Worm (Caenorhabditis elegans) whole organism, mixed stage, embryonic: ENCODE data around the gene tftc-3.

Experiments
- M03D4.4 ChIP-seq: sonication (generic microtip); optimal IDR thresholded peaks from 2 replicates; lab custom pipeline; 2017; ENCODE audit warnings: mild to moderate bottlenecking, missing genetic modification characterization, missing compliant biosample characterization
- bed-3 ChIP-seq: fragments of 200-800 bp; sonication (Bioruptor generic); optimal IDR thresholded peaks from 3 replicates; lab custom pipeline; 2018; ENCODE audit warnings: mild to moderate bottlenecking, missing genetic modification characterization, moderate library complexity, missing compliant biosample characterization
- blmp-1 ChIP-seq: fragments of 150-350 bp; optimal IDR thresholded peaks from 2 replicates; lab custom pipeline; 2014; ENCODE audit warnings: missing biosample characterization, missing genetic modification characterization
- ceh-39 ChIP-seq: fragments of 150-350 bp; optimal IDR thresholded peaks from 2 replicates; lab custom pipeline; 2014; ENCODE audit warnings: missing biosample characterization, missing genetic modification characterization
- ceh-43 ChIP-seq: fragments of 200-800 bp; sonication (Bioruptor generic); optimal IDR thresholded peaks from 2 replicates; lab custom pipeline; 2018; ENCODE audit warnings: mild to moderate bottlenecking, missing genetic modification characterization, moderate library complexity, missing compliant biosample characterization
- ceh-83 ChIP-seq: fragments of 200-800 bp; sonication (Bioruptor generic); optimal IDR thresholded peaks from 2 replicates; lab custom pipeline; 2018; ENCODE audit warnings: mild to moderate bottlenecking, missing genetic modification characterization, missing compliant biosample characterization
- ces-1 ChIP-seq: fragments of 150-350 bp; optimal IDR thresholded peaks from 2 replicates; lab custom pipeline; 2014; ENCODE audit warnings: missing biosample characterization, missing genetic modification reagents, missing genetic modification characterization
- cnd-1 ChIP-seq: fragments of 200-800 bp; sonication (Bioruptor generic); optimal IDR thresholded peaks from 2 replicates; lab custom pipeline; 2018; ENCODE audit warnings: mild to moderate bottlenecking, missing genetic modification characterization, missing compliant biosample characterization
- drap-1 ChIP-seq: fragments of 200-800 bp; sonication (Bioruptor generic); optimal IDR thresholded peaks from 3 replicates; lab custom pipeline; 2018; ENCODE audit warnings: mild to moderate bottlenecking, missing genetic modification characterization, missing compliant biosample characterization
- elt-1 ChIP-seq: sonication (generic microtip); optimal IDR thresholded peaks from 2 replicates; lab custom pipeline; 2017; ENCODE audit warnings: missing genetic modification characterization, mild to moderate bottlenecking, missing compliant biosample characterization, antibody characterized with exemption, moderate library complexity, borderline replicate concordance; ENCODE audit not compliant: insufficient read depth
- elt-3 ChIP-seq: fragments of 150-350 bp; optimal IDR thresholded peaks from 2 replicates; lab custom pipeline; 2014; ENCODE audit warnings: missing biosample characterization, missing genetic modification characterization
- flh-1 ChIP-seq: fragments of 200-800 bp; sonication (Bioruptor generic); optimal IDR thresholded peaks from 2 replicates; lab custom pipeline; 2018; ENCODE audit warnings: mild to moderate bottlenecking, missing genetic modification characterization, moderate library complexity, missing compliant biosample characterization
- ham-2 ChIP-seq: fragments of 200-800 bp; sonication (Bioruptor generic); optimal IDR thresholded peaks from 2 replicates; lab custom pipeline; 2018; ENCODE audit warnings: mild to moderate bottlenecking, missing genetic modification characterization, missing compliant biosample characterization
- hlh-1 ChIP-seq: fragments of 150-350 bp; optimal IDR thresholded peaks from 2 replicates; lab custom pipeline; 2014; ENCODE audit warnings: missing biosample characterization, missing genetic modification reagents, missing genetic modification characterization
- lin-13 ChIP-seq: fragments of 150-350 bp; optimal IDR thresholded peaks from 2 replicates; lab custom pipeline; 2014; ENCODE audit warnings: missing biosample characterization, missing genetic modification characterization
- lin-32 ChIP-seq: fragments of 200-800 bp; sonication (Bioruptor generic); optimal IDR thresholded peaks from 2 replicates; lab custom pipeline; 2018; ENCODE audit warnings: mild to moderate bottlenecking, missing genetic modification characterization, missing compliant biosample characterization
- lsy-2 ChIP-seq: fragments of 150-350 bp; optimal IDR thresholded peaks from 2 replicates; lab custom pipeline; 2014; ENCODE audit warnings: missing biosample characterization, missing genetic modification characterization
- mab-5 ChIP-seq: fragments of 150-350 bp; optimal IDR thresholded peaks from 2 replicates; lab custom pipeline; 2014; ENCODE audit warnings: missing biosample characterization, missing genetic modification characterization
- mep-1 ChIP-seq: fragments of 150-350 bp; optimal IDR thresholded peaks from 2 replicates; lab custom pipeline; 2017; ENCODE audit warnings: missing biosample characterization, missing genetic modification reagents, missing genetic modification characterization, inconsistent platforms
- mls-2 ChIP-seq: sonication (generic microtip); optimal IDR thresholded peaks from 2 replicates; lab custom pipeline; 2016; ENCODE audit warnings: mild to moderate bottlenecking, missing genetic modification characterization, moderate library complexity, missing compliant biosample characterization
- nhr-12 ChIP-seq: fragments of 150-350 bp; optimal IDR thresholded peaks from 2 replicates; lab custom pipeline; 2014; ENCODE audit warnings: missing biosample characterization, missing genetic modification characterization
- nhr-2 ChIP-seq: fragments of 150-350 bp; optimal IDR thresholded peaks from 2 replicates; lab custom pipeline; 2014; ENCODE audit warnings: missing biosample characterization, missing genetic modification characterization
- nhr-237 ChIP-seq: fragments of 150-350 bp; optimal IDR thresholded peaks from 2 replicates; lab custom pipeline; 2014; ENCODE audit warnings: missing biosample characterization, missing genetic modification characterization
- nhr-28 ChIP-seq: fragments of 150-350 bp; optimal IDR thresholded peaks from 2 replicates; lab custom pipeline; 2014; ENCODE audit warnings: missing biosample characterization, missing genetic modification characterization
- nhr-76 ChIP-seq: sonication (generic microtip); optimal IDR thresholded peaks from 2 replicates; lab custom pipeline; 2017; ENCODE audit warnings: missing biosample characterization, missing genetic modification characterization
- pha-4 ChIP-seq: fragments of 150-350 bp; optimal IDR thresholded peaks from 2 replicates; lab custom pipeline; 2018; ENCODE audit warnings: missing biosample characterization, missing genetic modification reagents, missing genetic modification characterization
- sem-2 ChIP-seq: fragments of 200-800 bp; sonication (Bioruptor generic); optimal IDR thresholded peaks from 2 replicates; lab custom pipeline; 2018; ENCODE audit warnings: mild to moderate bottlenecking, missing genetic modification characterization, missing compliant biosample characterization
- snpc-4 ChIP-seq: fragments of 150-350 bp; optimal IDR thresholded peaks from 2 replicates; lab custom pipeline; 2014; ENCODE audit warnings: missing biosample characterization, missing genetic modification characterization
- tbx-8 ChIP-seq: fragments of 200-800 bp; sonication (Bioruptor generic); optimal IDR thresholded peaks from 2 replicates; lab custom pipeline; 2018; ENCODE audit warnings: mild to moderate bottlenecking, missing genetic modification characterization, moderate library complexity, missing compliant biosample characterization
- unc-120 ChIP-seq: sonication (generic microtip); optimal IDR thresholded peaks from 2 replicates; lab custom pipeline; 2017; ENCODE audit warnings: missing genetic modification characterization, missing compliant biosample characterization; ENCODE audit not compliant: poor library complexity, severe bottlenecking
- unc-39 ChIP-seq: fragments of 150-350 bp; optimal IDR thresholded peaks from 2 replicates; lab custom pipeline; 2014; ENCODE audit warnings: missing biosample characterization, missing genetic modification characterization
- unc-62 ChIP-seq: fragments of 150-350 bp; optimal IDR thresholded peaks from 2 replicates; lab custom pipeline; 2014; ENCODE audit warnings: missing biosample characterization, missing genetic modification reagents, missing genetic modification characterization
- ztf-11 ChIP-seq: fragments of 150-350 bp; optimal IDR thresholded peaks from 2 replicates; lab custom pipeline; 2014; ENCODE audit warnings: missing biosample characterization, missing genetic modification characterization

tftc-3 gene

ce11 chrV:10174632-10175075, 35.5 kb downstream of the tftc-3 start:
- TF ChIP-seq ces-1 (GFP tag; lab: Kevin White, UChicago) (peak; percentile 90), lsy-2 (tag; lab: Kevin White, UChicago) (no peak), nhr-12 (tag; lab: Kevin White, UChicago) (no peak), mls-2 (tag; lab: Kevin White, UChicago) (peak; percentile 69), unc-62 (GFP tag; lab: Kevin White, UChicago) (peak; percentile 12), tbx-8 (GFP tag; lab: Kevin White, UChicago) (no peak)

ce11 chrV:10173653-10174052, 36.5 kb downstream of the tftc-3 start, which contains the start of gene egl-3:
TSS of gene egl-3 (minus strand) at chrV:10173753.
- TF ChIP-seq blmp-1 (tag; lab: Kevin White, UChicago), result no peak
- no peak for TF ChIP-seq mep-1
- TF ChIP-seq hlh-1 (tag; lab: Kevin White, UChicago), result no peak

- TF ChIP-seq unc-62 (GFP tag; lab: Kevin White, UChicago), result no peak
- no peak for TF ChIP-seq drap-1 (GFP tag; lab: Kevin White, UChicago)
- no peak for TF ChIP-seq ceh-83 (GFP tag; lab: Kevin White, UChicago)
Observed at ce11 chrV:10168870-10169269, 41.3 kb downstream of the tftc-3 start.

- TF ChIP-seq bed-3 (GFP tag; lab: Kevin White, UChicago) (no peak), ham-2 (GFP tag; lab: Kevin White, UChicago) (no peak), nhr-2 (no peak), flh-1 (GFP tag; lab: Kevin White, UChicago) (no peak), mep-1 (no peak), unc-120 (no peak), ceh-43 (GFP tag; lab: Kevin White, UChicago) (no peak), ces-1 (GFP tag; lab: Kevin White, UChicago) (no peak), snpc-4 (tag; lab: Kevin White, UChicago) (no peak)
- TF ChIP-seq, all 35 proteins: peak for 0
Observed at ce11 chrV:10166368-10166767, 43.8 kb downstream of the tftc-3 start, which contains the start of gene C51E3.6. TSS of gene C51E3.6 (minus strand) at chrV:10166468.

ce11 chrV:10160954-10161353, 49.2 kb downstream of the tftc-3 start, which contains the start of gene C51E3.10:
TSS of gene C51E3.10 (minus strand) at chrV:10161134.
- TF ChIP-seq elt-3 (tag; lab: Kevin White, UChicago) (no peak), ces-1 (GFP tag; lab: Kevin White, UChicago) (no peak), unc-120 (no peak), nhr-237 (tag; lab: Kevin White, UChicago) (no peak), nhr-2 (no peak), hlh-1 (tag; lab: Kevin White, UChicago) (no peak), blmp-1 (tag; lab: Kevin White, UChicago) (no peak), nhr-28 (tag; lab: Kevin White, UChicago) (no peak), flh-1 (GFP tag; lab: Kevin White, UChicago) (no peak), nhr-12 (tag; lab: Kevin White, UChicago) (no peak), mep-1 (no peak)

- TF ChIP-seq unc-39 (tag; lab: Kevin White, UChicago) (no peak), hlh-1 (tag; lab: Kevin White, UChicago) (no peak), nhr-2 (no peak), nhr-76 (no peak), ces-1 (GFP tag; lab: Kevin White, UChicago) (no peak), lin-13 (no peak), cnd-1 (tag; lab: Kevin White, UChicago) (no peak), unc-120 (no peak), snpc-4 (tag; lab: Kevin White, UChicago) (no peak), unc-62 (GFP tag; lab: Kevin White, UChicago) (no peak), pha-4 (tag; lab: Kevin White, UChicago) (no peak)
Observed at ce11 chrV:10159972-10160371, 50.2 kb downstream of the tftc-3 start.

- TF ChIP-seq mls-2 (tag; lab: Kevin White, UChicago) (no peak), M03D4.4 (tag; lab: Kevin White, UChicago) (no peak), sem-2 (GFP tag; lab: Kevin White, UChicago) (no peak), elt-1 (tag; lab: Kevin White, UChicago) (no peak), blmp-1 (tag; lab: Kevin White, UChicago) (no peak), mab-5 (no peak), nhr-76 (no peak), elt-3 (tag; lab: Kevin White, UChicago) (no peak), hlh-1 (tag; lab: Kevin White, UChicago) (no peak), snpc-4 (tag; lab: Kevin White, UChicago) (no peak), ceh-39 (tag; lab: Kevin White, UChicago) (no peak), cnd-1 (tag; lab: Kevin White, UChicago) (no peak), ztf-11 (tag; lab: Kevin White, UChicago) (no peak), lin-32 (GFP tag; lab: Kevin White, UChicago) (no peak), nhr-2 (no peak), mep-1 (no peak), flh-1 (GFP tag; lab: Kevin White, UChicago) (no peak), ces-1 (GFP tag; lab: Kevin White, UChicago) (no peak), nhr-12 (tag; lab: Kevin White, UChicago) (no peak), pha-4 (tag; lab: Kevin White, UChicago) (no peak)
Observed at ce11 chrV:10158528-10158927, 51.6 kb downstream of the tftc-3 start, which contains the start of gene srsx-30. TSS of gene srsx-30 (plus strand) at chrV:10158828.
